Fruit fly (Drosophila melanogaster): ENCODE measurements around the gene CG2200.

Gene CG2200

DNA sequence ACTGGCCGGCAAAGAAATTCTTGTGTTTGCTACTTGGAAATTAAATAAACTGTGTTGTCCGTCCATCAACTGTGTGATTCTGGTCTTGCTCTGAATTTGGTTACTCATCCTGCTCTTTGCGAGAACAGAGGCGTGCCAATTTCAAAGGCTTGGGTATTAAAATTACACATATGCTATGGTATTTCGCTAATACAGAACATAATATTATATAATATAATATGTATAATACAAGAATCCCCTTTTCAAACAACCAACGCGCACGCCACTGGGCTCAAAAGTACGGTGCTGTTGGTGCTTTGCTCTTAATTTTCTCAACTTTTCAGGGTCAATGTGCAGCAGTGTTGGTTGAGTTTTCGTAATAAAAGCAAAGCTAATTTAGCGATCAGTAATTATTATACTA is 5.8 kb downstream of the CG2200 start (continued):
- TF ChIP-seq Dfd (GFP tag; optimal IDR thresholded peaks at IDR 0.05): no peak
- peak; percentile 91 for TF ChIP-seq so (GFP tag; IDR thresholded peaks at IDR 0.05)
- no peak for TF ChIP-seq Dp (GFP tag; optimal IDR thresholded peaks at IDR 0.05)
- TF ChIP-seq CG9727 (GFP tag; optimal IDR thresholded peaks at IDR 0.05): peak; percentile 70
- TF ChIP-seq NfI (GFP tag; optimal IDR thresholded peaks at IDR 0.05): peak; percentile 86
- no peak for TF ChIP-seq amos (GFP tag; IDR thresholded peaks at IDR 0.05; ENCODE audit: partially characterized antibody)
- TF ChIP-seq ssp (GFP tag; IDR thresholded peaks at IDR 0.05): peak; percentile 70
- peak; percentile 87 for TF ChIP-seq CG7372 (GFP tag; IDR thresholded peaks at IDR 0.05)
- TF ChIP-seq luna (GFP tag; optimal IDR thresholded peaks at IDR 0.05): no peak
- TF ChIP-seq CG4404 (GFP tag; IDR thresholded peaks at IDR 0.05): peak; percentile 62
- TF ChIP-seq PHDP (tag; optimal IDR thresholded peaks at IDR 0.05): peak; percentile 88
- TF ChIP-seq CG2202 (tag; optimal IDR thresholded peaks at IDR 0.05): peak; percentile 33
- no peak for TF ChIP-seq NK7.1 (GFP tag; optimal IDR thresholded peaks at IDR 0.05)
- no peak for TF ChIP-seq pita (GFP tag; optimal IDR thresholded peaks at IDR 0.05)
- TF ChIP-seq CG32767 (GFP tag; IDR thresholded peaks at IDR 0.05): peak; percentile 79
- peak; percentile 61 for TF ChIP-seq CG18011 (GFP tag; optimal IDR thresholded peaks at IDR 0.05)
- TF ChIP-seq CG16813 (GFP tag; IDR thresholded peaks at IDR 0.05; ENCODE audit: partially characterized antibody): no peak
- peak; percentile 15 for TF ChIP-seq CG4617 (GFP tag; optimal IDR thresholded peaks at IDR 0.05; ENCODE audit: borderline replicate concordance)
- no peak for TF ChIP-seq GATAe (GFP tag; conservative IDR thresholded peaks at IDR 0.05)
- no peak for TF ChIP-seq Hmx (GFP tag; optimal IDR thresholded peaks at IDR 0.05)
- peak; percentile 91 for TF ChIP-seq CG11456 (GFP tag; IDR thresholded peaks at IDR 0.05)
- no peak for TF ChIP-seq CG7963 (GFP tag; IDR thresholded peaks at IDR 0.05; ENCODE audit: partially characterized antibody)
- no peak for TF ChIP-seq eve (GFP tag; optimal IDR thresholded peaks at IDR 0.05)
- peak; percentile 70 for TF ChIP-seq Nf-YC (tag; optimal IDR thresholded peaks at IDR 0.05)
- peak; percentile 31 for TF ChIP-seq Asciz (GFP tag; optimal IDR thresholded peaks at IDR 0.05)
- peak; percentile 82 for TF ChIP-seq rib (GFP tag; IDR thresholded peaks at IDR 0.05)
- TF ChIP-seq kah (GFP tag; optimal IDR thresholded peaks at IDR 0.05): peak; percentile 47
- TF ChIP-seq pan (optimal IDR thresholded peaks at IDR 0.05): no peak
- peak in 1 of 2 experiments; percentile 93 for TF ChIP-seq pan (GFP tag; optimal IDR thresholded peaks at IDR 0.05 in 1 of 2, IDR thresholded peaks at IDR 0.05 in 1 of 2)
- TF ChIP-seq CG42726 (GFP tag; IDR thresholded peaks at IDR 0.05; ENCODE audit: partially characterized antibody): no peak
- peak in 1 of 2 experiments; percentile 42 for TF ChIP-seq Eip74EF (GFP tag; optimal IDR thresholded peaks at IDR 0.05)
- TF ChIP-seq CG6272 (GFP tag; IDR thresholded peaks at IDR 0.05): peak; percentile 89
- TF ChIP-seq ftz-f1 (GFP tag; optimal IDR thresholded peaks at IDR 0.05): peak; percentile 24
- TF ChIP-seq CG3407 (GFP tag; optimal IDR thresholded peaks at IDR 0.05): peak; percentile 28
- peak; percentile 83 for TF ChIP-seq CG11696 (GFP tag; IDR thresholded peaks at IDR 0.05)
- TF ChIP-seq CG6791 (GFP tag; IDR thresholded peaks at IDR 0.05; ENCODE audit: partially characterized antibody): no peak
- TF ChIP-seq CG43689 (GFP tag; IDR thresholded peaks at IDR 0.05): peak; percentile 61; the same call in 1 of the 2 replicates
- peak; percentile 88 for TF ChIP-seq Oli (tag; optimal IDR thresholded peaks at IDR 0.05)
- no peak for TF ChIP-seq tna (GFP tag; IDR thresholded peaks at IDR 0.05; ENCODE audit: partially characterized antibody)
- no peak for TF ChIP-seq Dll (GFP tag; IDR thresholded peaks at IDR 0.05; ENCODE audit: partially characterized antibody)
- TF ChIP-seq Myb (GFP tag; optimal IDR thresholded peaks at IDR 0.05): no peak
- peak; percentile 67 for TF ChIP-seq CG12155 (GFP tag; optimal IDR thresholded peaks at IDR 0.05)
- peak; percentile 88 for TF ChIP-seq Aef1 (GFP tag; IDR thresholded peaks at IDR 0.05)
- peak; percentile 37 for TF ChIP-seq zen (tag; optimal IDR thresholded peaks at IDR 0.05)
- TF ChIP-seq CG15011 (GFP tag; optimal IDR thresholded peaks at IDR 0.05): peak; percentile 70
- TF ChIP-seq CG2875 (GFP tag; optimal IDR thresholded peaks at IDR 0.05): peak; percentile 43
- peak; percentile 62 for TF ChIP-seq wor (GFP tag; IDR thresholded peaks at IDR 0.05)
- TF ChIP-seq Atf3 (GFP tag; optimal IDR thresholded peaks at IDR 0.05): no peak
- no peak for TF ChIP-seq CG8290 (GFP tag; optimal IDR thresholded peaks at IDR 0.05)
- TF ChIP-seq CG8290 (tag; optimal IDR thresholded peaks at IDR 0.05): peak in 1 of 2 experiments; percentile 74
- peak; percentile 89; the same call in 2 of the 3 replicates for TF ChIP-seq ase (GFP tag; IDR thresholded peaks at IDR 0.05)

Measured in whole organism, embryonic.